Worm (Caenorhabditis elegans) whole organism, late embryonic: Measurements from ENCODE around the gene twk-39.
"Not testable (repeated sequence)": the region's sequence is repeated elsewhere in the genome, so short reads cannot be mapped to it uniquely, and the experiment has no call there.

Experiments used
- C38D4.7 ChIP-seq: fragments of 200-800 bp; sonication (Bioruptor generic); optimal IDR thresholded peaks from 2 replicates; lab custom pipeline; 2018; ENCODE audit warnings: mild to moderate bottlenecking, missing genetic modification characterization, moderate library complexity, missing compliant biosample characterization
- K02D7.2 ChIP-seq: sonication (generic microtip); optimal IDR thresholded peaks from 2 replicates; lab custom pipeline; 2017; ENCODE audit warnings: mild to moderate bottlenecking, missing genetic modification characterization, missing compliant biosample characterization
- T23F11.4 ChIP-seq: fragments of 200-800 bp; sonication (Bioruptor generic); optimal IDR thresholded peaks from 2 replicates; lab custom pipeline; 2018; ENCODE audit warnings: mild to moderate bottlenecking, missing genetic modification characterization, missing compliant biosample characterization
- ceh-14 ChIP-seq: sonication (generic microtip); optimal IDR thresholded peaks from 2 replicates; lab custom pipeline; 2016; ENCODE audit warnings: missing genotype, missing genetic modification characterization, missing compliant biosample characterization
- ceh-18 ChIP-seq: sonication (generic microtip); optimal IDR thresholded peaks from 2 replicates; lab custom pipeline; 2016; ENCODE audit warnings: missing genetic modification characterization, missing compliant biosample characterization
- ceh-19 ChIP-seq: fragments of 200-800 bp; sonication (Bioruptor generic); optimal IDR thresholded peaks from 2 replicates; lab custom pipeline; 2018; ENCODE audit warnings: mild to moderate bottlenecking, missing genetic modification characterization, missing compliant biosample characterization
- ceh-2 ChIP-seq: sonication (generic microtip); optimal IDR thresholded peaks from 2 replicates; lab custom pipeline; 2016; ENCODE audit warnings: missing genotype, missing genetic modification characterization, missing compliant biosample characterization
- ceh-24 ChIP-seq: sonication (generic microtip); optimal IDR thresholded peaks from 2 replicates; lab custom pipeline; 2016; ENCODE audit warnings: mild to moderate bottlenecking, missing genetic modification characterization, missing compliant biosample characterization
- ceh-34 ChIP-seq: sonication (generic microtip); optimal IDR thresholded peaks from 2 replicates; lab custom pipeline; 2016; ENCODE audit warnings: mild to moderate bottlenecking, missing genetic modification characterization, missing compliant biosample characterization
- ceh-45 ChIP-seq: fragments of 200-800 bp; sonication (Bioruptor generic); IDR thresholded peaks from 2 replicates; pipeline ENCODE4 v1.3.6; 2022; ENCODE audit warnings: missing genetic modification reagents, missing genetic modification characterization, missing compliant biosample characterization
- ceh-48 ChIP-seq: sonication (generic microtip); optimal IDR thresholded peaks from 2 replicates; lab custom pipeline; 2016; ENCODE audit warnings: missing genetic modification characterization, inconsistent platforms, missing compliant biosample characterization
- ceh-6 ChIP-seq: fragments of 200-800 bp; sonication (Bioruptor generic); optimal IDR thresholded peaks from 2 replicates; lab custom pipeline; 2018; ENCODE audit warnings: mild to moderate bottlenecking, missing genetic modification characterization, missing compliant biosample characterization
- che-1 ChIP-seq: sonication (generic microtip); optimal IDR thresholded peaks from 2 replicates; lab custom pipeline; 2016; ENCODE audit warnings: mild to moderate bottlenecking, missing genetic modification characterization, missing compliant biosample characterization
- dmd-4 ChIP-seq: sonication (generic microtip); optimal IDR thresholded peaks from 2 replicates; lab custom pipeline; 2016; ENCODE audit warnings: borderline replicate concordance, missing genetic modification characterization, missing compliant biosample characterization
- dve-1 ChIP-seq: sonication (generic microtip); optimal IDR thresholded peaks from 2 replicates; lab custom pipeline; 2017; ENCODE audit warnings: antibody characterized with exemption, mild to moderate bottlenecking, missing genetic modification characterization, missing compliant biosample characterization
- elt-4 ChIP-seq: sonication (generic microtip); optimal IDR thresholded peaks from 2 replicates; lab custom pipeline; 2016; ENCODE audit warnings: missing genetic modification characterization, missing compliant biosample characterization
- ets-4 ChIP-seq: sonication (generic microtip); optimal IDR thresholded peaks from 2 replicates; lab custom pipeline; 2016; ENCODE audit warnings: missing genetic modification characterization, missing compliant biosample characterization
- fax-1 ChIP-seq: sonication (generic microtip); optimal IDR thresholded peaks from 2 replicates; lab custom pipeline; 2016; ENCODE audit warnings: missing genotype, missing genetic modification characterization, missing compliant biosample characterization
- fkh-10 ChIP-seq: fragments of 150-350 bp; optimal IDR thresholded peaks from 2 replicates; lab custom pipeline; 2014; ENCODE audit warnings: missing biosample characterization, missing genetic modification reagents, missing genetic modification characterization
- gmeb-2 ChIP-seq: sonication (generic microtip); optimal IDR thresholded peaks from 2 replicates; lab custom pipeline; 2016; ENCODE audit warnings: missing genetic modification characterization, inconsistent platforms, missing compliant biosample characterization
- hlh-13 ChIP-seq: fragments of 200-800 bp; sonication (Bioruptor generic); optimal IDR thresholded peaks from 2 replicates; lab custom pipeline; 2018; ENCODE audit warnings: mild to moderate bottlenecking, missing genetic modification characterization, missing compliant biosample characterization
- hlh-15 ChIP-seq: sonication (generic microtip); optimal IDR thresholded peaks from 2 replicates; lab custom pipeline; 2016; ENCODE audit warnings: missing genetic modification characterization, missing compliant biosample characterization
- hlh-6 ChIP-seq: sonication (generic microtip); optimal IDR thresholded peaks from 2 replicates; lab custom pipeline; 2016; ENCODE audit warnings: missing genotype, missing genetic modification characterization, missing compliant biosample characterization
- hlh-8 ChIP-seq: sonication (generic microtip); optimal IDR thresholded peaks from 2 replicates; lab custom pipeline; 2016; ENCODE audit warnings: missing genotype, missing genetic modification characterization, missing compliant biosample characterization
- lin-11 ChIP-seq: fragments of 200-800 bp; sonication (Bioruptor generic); optimal IDR thresholded peaks from 2 replicates; lab custom pipeline; 2018; ENCODE audit warnings: mild to moderate bottlenecking, missing genetic modification characterization, missing compliant biosample characterization
- madf-2 ChIP-seq: sonication (generic microtip); optimal IDR thresholded peaks from 2 replicates; lab custom pipeline; 2017; ENCODE audit warnings: missing genetic modification characterization, missing compliant biosample characterization
- mec-3 ChIP-seq: sonication (generic microtip); optimal IDR thresholded peaks from 2 replicates; lab custom pipeline; 2016; ENCODE audit warnings: borderline replicate concordance, missing genetic modification characterization, missing compliant biosample characterization
- nfya-1 ChIP-seq: sonication (generic microtip); optimal IDR thresholded peaks from 2 replicates; lab custom pipeline; 2017; ENCODE audit warnings: missing genetic modification characterization, mild to moderate bottlenecking, missing compliant biosample characterization, antibody characterized with exemption, moderate library complexity
- nhr-11 ChIP-seq: fragments of 150-350 bp; optimal IDR thresholded peaks from 2 replicates; lab custom pipeline; 2014; ENCODE audit warnings: missing biosample characterization, missing genetic modification characterization
- nhr-232 ChIP-seq: sonication (generic microtip); optimal IDR thresholded peaks from 2 replicates; lab custom pipeline; 2016; ENCODE audit warnings: missing genetic modification characterization, missing compliant biosample characterization
- npax-4 ChIP-seq: sonication (generic microtip); optimal IDR thresholded peaks from 2 replicates; lab custom pipeline; 2016; ENCODE audit warnings: missing genetic modification characterization, missing compliant biosample characterization
- odd-2 ChIP-seq: sonication (generic microtip); optimal IDR thresholded peaks from 2 replicates; lab custom pipeline; 2017; ENCODE audit warnings: antibody characterized with exemption, mild to moderate bottlenecking, missing genetic modification characterization, missing compliant biosample characterization
- pat-9 ChIP-seq: fragments of 200-800 bp; sonication (Bioruptor generic); optimal IDR thresholded peaks from 2 replicates; lab custom pipeline; 2018; ENCODE audit warnings: mild to moderate bottlenecking, missing genetic modification characterization, moderate library complexity, missing compliant biosample characterization
- pha-2 ChIP-seq: sonication (generic microtip); optimal IDR thresholded peaks from 2 replicates; lab custom pipeline; 2017; ENCODE audit warnings: mild to moderate bottlenecking, missing genetic modification characterization, missing compliant biosample characterization
- pqm-1 ChIP-seq: sonication (generic microtip); optimal IDR thresholded peaks from 2 replicates; lab custom pipeline; 2016; ENCODE audit warnings: missing genetic modification characterization, missing compliant biosample characterization
- ref-2 ChIP-seq: sonication (generic microtip); optimal IDR thresholded peaks from 2 replicates; lab custom pipeline; 2016; ENCODE audit warnings: missing genetic modification characterization, missing compliant biosample characterization
- rnt-1 ChIP-seq: sonication (generic microtip); optimal IDR thresholded peaks from 2 replicates; lab custom pipeline; 2016; ENCODE audit warnings: missing genetic modification characterization, missing compliant biosample characterization
- sox-2 ChIP-seq: fragments of 200-800 bp; sonication (Bioruptor generic); IDR thresholded peaks from 2 replicates; pipeline ENCODE4 v1.3.6; 2022; ENCODE audit warnings: missing genetic modification reagents, missing genetic modification characterization, missing compliant biosample characterization
- sox-4 ChIP-seq: sonication (generic microtip); optimal IDR thresholded peaks from 2 replicates; lab custom pipeline; 2017; ENCODE audit warnings: mild to moderate bottlenecking, missing genetic modification characterization, inconsistent platforms, missing compliant biosample characterization
- ttx-3 ChIP-seq: sonication (generic microtip); optimal IDR thresholded peaks from 2 replicates; lab custom pipeline; 2016; ENCODE audit warnings: missing genetic modification reagents, missing genetic modification characterization, missing compliant biosample characterization
- unc-3 ChIP-seq, 2 experiments: fragments of 200-800 bp in 1 of 2; sonication (Bioruptor generic) in 1 of 2; sonication (generic microtip) in 1 of 2; conservative IDR thresholded peaks in 1 of 2; optimal IDR thresholded peaks in 1 of 2; 2 replicates each; pipeline versions ENCODE4 v1.3.6 to Lab custom; 2016 to 2022; ENCODE audit warnings: missing compliant biosample characterization in 2 of 2, missing genetic modification characterization in 2 of 2, missing genetic modification reagents in 1 of 2
- unc-86 ChIP-seq: sonication (generic microtip); optimal IDR thresholded peaks from 2 replicates; lab custom pipeline; 2016; ENCODE audit warnings: missing genetic modification characterization, missing compliant biosample characterization
- ztf-16 ChIP-seq: sonication (generic microtip); optimal IDR thresholded peaks from 2 replicates; lab custom pipeline; 2017; ENCODE audit warnings: missing genetic modification characterization, missing compliant biosample characterization

twk-39 gene

ce11 chrIII:11792295-11793256 lies 3.0 kb upstream of the twk-39 start, which contains the start of gene C24H11.2:
TSS of gene C24H11.2 (minus strand) at chrIII:11792345.
- TF ChIP-seq unc-86 (tag; lab: Kevin White, UChicago) (peak; percentile 10), hlh-15 (peak; percentile 30), nhr-232 (tag; lab: Kevin White, UChicago) (peak; percentile 16), ceh-45 (GFP tag; lab: Robert Waterston, UW) (0 out of 2 replicates have a peak, but pooled peaks have one; percentile 10), pqm-1 (tag; lab: Kevin White, UChicago) (peak; percentile 29), hlh-8 (peak; percentile 5), pat-9 (peak; percentile 61), ttx-3 (peak; percentile 12), unc-3 (tag; optimal IDR thresholded peaks at IDR 0.05; lab: Kevin White, UChicago) (peak; percentile 11), ceh-34 (tag; lab: Kevin White, UChicago) (peak; percentile 33), hlh-6 (peak; percentile 34), dmd-4 (tag; lab: Kevin White, UChicago) (peak; percentile 33), hlh-13 (GFP tag; lab: Kevin White, UChicago) (peak; percentile 12), ceh-14 (peak; percentile 70), dve-1 (peak; percentile 25), ceh-19 (peak; percentile 63), K02D7.2 (peak; percentile 73), sox-4 (tag; lab: Kevin White, UChicago) (peak; percentile 69), fax-1 (tag; lab: Kevin White, UChicago) (peak; percentile 39), C38D4.7 (GFP tag; lab: Kevin White, UChicago) (peak; percentile 43), pha-2 (peak; percentile 44), gmeb-2 (tag; lab: Kevin White, UChicago) (peak; percentile 46), npax-4 (peak; percentile 22), ref-2 (peak; percentile 4), ceh-18 (tag; lab: Kevin White, UChicago) (peak; percentile 35), madf-2 (tag; lab: Kevin White, UChicago) (peak; percentile 52), T23F11.4 (GFP tag; lab: Kevin White, UChicago) (peak; percentile 23), ets-4 (tag; lab: Kevin White, UChicago) (peak; percentile 3), ceh-6 (GFP tag; lab: Kevin White, UChicago) (peak; percentile 40), lin-11 (peak; percentile 20), nfya-1 (peak; percentile 6), che-1 (tag; lab: Kevin White, UChicago) (peak; percentile 48), ceh-48 (tag; lab: Kevin White, UChicago) (peak; percentile 38), ztf-16 (tag; lab: Kevin White, UChicago) (peak; percentile 42)
- not testable (repeated sequence) for TF ChIP-seq unc-3 (GFP tag; conservative IDR thresholded peaks at IDR 0.05; lab: Robert Waterston, UW)

- TF ChIP-seq pqm-1 (tag; lab: Kevin White, UChicago) (no peak), sox-4 (tag; lab: Kevin White, UChicago) (no peak), fkh-10 (GFP tag; lab: Kevin White, UChicago) (no peak), ceh-45 (GFP tag; lab: Robert Waterston, UW) (no peak), mec-3 (no peak), dmd-4 (tag; lab: Kevin White, UChicago) (no peak), nhr-11 (tag; lab: Kevin White, UChicago) (no peak), npax-4 (no peak), rnt-1 (tag; lab: Kevin White, UChicago) (no peak), C38D4.7 (GFP tag; lab: Kevin White, UChicago) (no peak), ceh-2 (tag; lab: Kevin White, UChicago) (no peak), gmeb-2 (tag; lab: Kevin White, UChicago) (no peak), ceh-24 (tag; lab: Kevin White, UChicago) (no peak), K02D7.2 (no peak), odd-2 (tag; lab: Kevin White, UChicago) (no peak), sox-2 (GFP tag; lab: Robert Waterston, UW) (no peak), elt-4 (tag; lab: Kevin White, UChicago) (no peak), pat-9 (no peak)
Observed at ce11 chrIII:11794389-11794788, 1.2 kb upstream of the twk-39 start.
